Fruit fly (Drosophila melanogaster) whole organism, adult: ENCODE results near the gene ovm.

Source experiments
- CG11617 ChIP-seq: fragments of 200-800 bp; sonication (Bioruptor generic); optimal IDR thresholded peaks from 2 replicates; lab custom pipeline; 2017; ENCODE audit warnings: mild to moderate bottlenecking, missing biosample characterization, missing genetic modification reagents, missing genetic modification characterization
- CG12768 ChIP-seq: fragments of 200-800 bp; sonication (Bioruptor generic); optimal IDR thresholded peaks from 2 replicates; lab custom pipeline; 2017; ENCODE audit warnings: missing biosample characterization, missing genetic modification characterization, mild to moderate bottlenecking, moderate library complexity, missing genetic modification reagents
- CG14711 ChIP-seq: fragments of 200-800 bp; sonication (Bioruptor generic); optimal IDR thresholded peaks from 2 replicates; lab custom pipeline; 2018; ENCODE audit warnings: missing biosample characterization, mild to moderate bottlenecking, missing genetic modification characterization, moderate library complexity
- CG1620 ChIP-seq: fragments of 200-800 bp; sonication (Bioruptor generic); optimal IDR thresholded peaks from 2 replicates; lab custom pipeline; 2016; ENCODE audit warnings: missing biosample characterization, missing genetic modification characterization
- CG33017 ChIP-seq: fragments of 200-800 bp; sonication (Bioruptor generic); optimal IDR thresholded peaks from 2 replicates; lab custom pipeline; 2018; ENCODE audit warnings: missing biosample characterization, mild to moderate bottlenecking, missing genetic modification characterization, moderate library complexity
- CG5204 ChIP-seq: fragments of 200-800 bp; sonication (Bioruptor generic); optimal IDR thresholded peaks from 2 replicates; lab custom pipeline; 2016; ENCODE audit warnings: missing biosample characterization, missing genetic modification characterization
- CG7045 ChIP-seq: fragments of 200-800 bp; sonication (Bioruptor generic); optimal IDR thresholded peaks from 2 replicates; lab custom pipeline; 2017; ENCODE audit warnings: missing biosample characterization, mild to moderate bottlenecking, missing genetic modification characterization
- CG7101 ChIP-seq: fragments of 200-800 bp; sonication (Bioruptor generic); optimal IDR thresholded peaks from 2 replicates; lab custom pipeline; 2018; ENCODE audit warnings: missing biosample characterization, mild to moderate bottlenecking, missing genetic modification characterization, moderate library complexity
- Clk ChIP-seq: fragments of 200-800 bp; sonication (Bioruptor generic); optimal IDR thresholded peaks from 2 replicates; lab custom pipeline; 2017; ENCODE audit warnings: missing biosample characterization, missing genetic modification characterization
- Crg-1 ChIP-seq: fragments of 200-800 bp; sonication (Bioruptor generic); optimal IDR thresholded peaks from 2 replicates; lab custom pipeline; 2016; ENCODE audit warnings: missing biosample characterization, missing genetic modification characterization
- Hr96 ChIP-seq: fragments of 200-800 bp; sonication (Bioruptor generic); optimal IDR thresholded peaks from 2 replicates; lab custom pipeline; 2016; ENCODE audit warnings: missing biosample characterization, missing genetic modification characterization
- Mnt ChIP-seq: fragments of 200-800 bp; sonication (Bioruptor generic); optimal IDR thresholded peaks from 2 replicates; lab custom pipeline; 2016; ENCODE audit warnings: missing biosample characterization, mild to moderate bottlenecking, missing genetic modification characterization
- bab1 ChIP-seq: fragments of 200-800 bp; sonication (Bioruptor generic); optimal IDR thresholded peaks from 3 replicates; lab custom pipeline; 2019; ENCODE audit warnings: missing biosample characterization, mild to moderate bottlenecking, missing genetic modification characterization, moderate library complexity
- cic ChIP-seq: fragments of 200-800 bp; sonication (Bioruptor generic); optimal IDR thresholded peaks from 2 replicates; lab custom pipeline; 2017; ENCODE audit warnings: missing biosample characterization, mild to moderate bottlenecking, missing genetic modification characterization, moderate library complexity
- cnc ChIP-seq, 2 experiments: fragments of >200 bp; optimal IDR thresholded peaks; 2 replicates each; lab custom pipeline; 2017
- kay ChIP-seq: fragments of 200-800 bp; sonication (Bioruptor generic); peaks from one replicate; lab custom pipeline; 2016; ENCODE audit warnings: missing biosample characterization, missing genetic modification characterization, borderline replicate concordance
- ovo ChIP-seq: fragments of 200-800 bp; sonication (Bioruptor generic); optimal IDR thresholded peaks from 2 replicates; lab custom pipeline; 2016; ENCODE audit warnings: missing biosample characterization, missing genetic modification characterization
- pad ChIP-seq: fragments of 200-800 bp; sonication (Bioruptor generic); optimal IDR thresholded peaks from 3 replicates; lab custom pipeline; 2017; ENCODE audit warnings: missing biosample characterization, missing genetic modification characterization, mild to moderate bottlenecking, moderate library complexity, missing genetic modification reagents
- tj ChIP-seq: fragments of 200-800 bp; sonication (Bioruptor generic); optimal IDR thresholded peaks from 3 replicates; lab custom pipeline; 2017; ENCODE audit warnings: missing biosample characterization, mild to moderate bottlenecking, missing genetic modification characterization, moderate library complexity
- toe ChIP-seq: fragments of 200-800 bp; sonication (Bioruptor generic); optimal IDR thresholded peaks from 2 replicates; lab custom pipeline; 2016; ENCODE audit warnings: missing biosample characterization, missing genetic modification characterization

The ovm gene

dm6 chr2L:139610-140009 lies 1.2 kb downstream of the ovm start:
- TF ChIP-seq CG14711 (tag; lab: Kevin White, UChicago): no peak
- TF ChIP-seq pad (GFP tag; lab: Kevin White, UChicago): no peak
- TF ChIP-seq cnc (optimal IDR thresholded peaks at IDR 0.05; lab: Kevin White, UChicago): no peak
- TF ChIP-seq cic: peak; percentile 37
- peak; percentile 27 for TF ChIP-seq CG12768 (GFP tag; lab: Kevin White, UChicago)
- TF ChIP-seq kay (GFP tag; lab: Kevin White, UChicago): no peak
- TF ChIP-seq CG7101 (tag; lab: Kevin White, UChicago): no peak
- TF ChIP-seq CG33017 (tag; lab: Kevin White, UChicago): no peak

- TF ChIP-seq Crg-1 (GFP tag; lab: Kevin White, UChicago): no peak
Observed at dm6 chr2L:138063-138462, 2.7 kb downstream of the ovm start.

- no peak for TF ChIP-seq CG33017 (tag; lab: Kevin White, UChicago)
- TF ChIP-seq kay (GFP tag; lab: Kevin White, UChicago): peak; percentile 84
- TF ChIP-seq Mnt (GFP tag; lab: Kevin White, UChicago): no peak
- TF ChIP-seq CG12768 (GFP tag; lab: Kevin White, UChicago): peak; percentile 11
- TF ChIP-seq cic: peak; percentile 53
- no peak for TF ChIP-seq CG5204
- TF ChIP-seq CG1620 (GFP tag; lab: Kevin White, UChicago): no peak
- TF ChIP-seq toe: no peak
- no peak for TF ChIP-seq Clk (GFP tag; lab: Kevin White, UChicago)
- no peak for TF ChIP-seq tj
Observed at dm6 chr2L:136747-137709, 3.8 kb downstream of the ovm start.

dm6 chr2L:136131-136426 lies 4.7 kb downstream of the ovm start:
- no peak for TF ChIP-seq CG11617 (GFP tag; lab: Kevin White, UChicago)
- TF ChIP-seq cnc (optimal IDR thresholded peaks at IDR 0.05; lab: Kevin White, UChicago): no peak
- TF ChIP-seq Clk (GFP tag; lab: Kevin White, UChicago): no peak
- TF ChIP-seq CG14711 (tag; lab: Kevin White, UChicago): no peak
- no peak for TF ChIP-seq CG7045 (GFP tag; lab: Kevin White, UChicago)
- no peak for TF ChIP-seq cic

- no peak for TF ChIP-seq Mnt (GFP tag; lab: Kevin White, UChicago)
- TF ChIP-seq kay (GFP tag; lab: Kevin White, UChicago): peak; percentile 30
Observed at dm6 chr2L:135383-136130, 5.2 kb downstream of the ovm start.

- TF ChIP-seq CG7101 (tag; lab: Kevin White, UChicago) (peak; percentile 18), cic (peak; percentile 31), toe (peak; percentile 5), Crg-1 (GFP tag; lab: Kevin White, UChicago) (peak; percentile 29), CG33017 (tag; lab: Kevin White, UChicago) (no peak), cnc (optimal IDR thresholded peaks at IDR 0.05; lab: Kevin White, UChicago) (no peak), Mnt (GFP tag; lab: Kevin White, UChicago) (peak; percentile 21), CG11617 (GFP tag; lab: Kevin White, UChicago) (peak; percentile 21), Clk (GFP tag; lab: Kevin White, UChicago) (no peak), CG12768 (GFP tag; lab: Kevin White, UChicago) (peak; percentile 13), tj (no peak), CG1620 (GFP tag; lab: Kevin White, UChicago) (peak; percentile 16), kay (GFP tag; lab: Kevin White, UChicago) (peak; percentile 94)
Observed at dm6 chr2L:134563-135382, 6.0 kb downstream of the ovm start.

- TF ChIP-seq bab1 (GFP tag; lab: Kevin White, UChicago): peak; percentile 64
- peak; percentile 95 for TF ChIP-seq pad (GFP tag; lab: Kevin White, UChicago)
- TF ChIP-seq Clk (GFP tag; lab: Kevin White, UChicago): no peak
- TF ChIP-seq cic: peak; percentile 68
- peak; percentile 43 for TF ChIP-seq toe
- peak; percentile 19 for TF ChIP-seq CG7101 (tag; lab: Kevin White, UChicago)
- TF ChIP-seq Hr96: peak; percentile 10
- no peak for TF ChIP-seq CG33017 (tag; lab: Kevin White, UChicago)
- peak; percentile 86 for TF ChIP-seq ovo
- peak; percentile 8 for TF ChIP-seq CG11617 (GFP tag; lab: Kevin White, UChicago)
- TF ChIP-seq Mnt (GFP tag; lab: Kevin White, UChicago): peak; percentile 21
- TF ChIP-seq CG1620 (GFP tag; lab: Kevin White, UChicago): peak; percentile 37
- peak; percentile 29 for TF ChIP-seq CG14711 (tag; lab: Kevin White, UChicago)
- TF ChIP-seq kay (GFP tag; lab: Kevin White, UChicago): peak; percentile 86
- no peak for TF ChIP-seq Crg-1 (GFP tag; lab: Kevin White, UChicago)
- peak; percentile 26 for TF ChIP-seq tj
- TF ChIP-seq CG7045 (GFP tag; lab: Kevin White, UChicago): peak; percentile 12
- peak; percentile 68 for TF ChIP-seq CG12768 (GFP tag; lab: Kevin White, UChicago)
- TF ChIP-seq cnc (optimal IDR thresholded peaks at IDR 0.05; lab: Kevin White, UChicago): no peak
- no peak for TF ChIP-seq CG5204
Observed at dm6 chr2L:131466-132270, 9.1 kb downstream of the ovm start, which contains the start of gene Gs1. TSS of gene Gs1 (plus strand) at chr2L:132077.
